Worm (Caenorhabditis elegans): ENCODE results near the gene M04B2.4.

ce11 chrIV:11510664-11511063 is 10.2 kb downstream of the M04B2.4 start, which contains the start of gene M04B2.6:
- TF ChIP-seq ceh-44 (GFP tag; IDR thresholded peaks at IDR 0.05), result no peak
- TF ChIP-seq nhr-28 (tag; optimal IDR thresholded peaks at IDR 0.05), result no peak
- no peak for TF ChIP-seq lin-39 (tag; optimal IDR thresholded peaks at IDR 0.05)
- TF ChIP-seq fkh-10 (GFP tag; optimal IDR thresholded peaks at IDR 0.05), result no peak
- TF ChIP-seq lin-38 (GFP tag; IDR thresholded peaks at IDR 0.05), result no peak
- no peak for TF ChIP-seq snpc-4 (tag; optimal IDR thresholded peaks at IDR 0.05)
- no peak for TF ChIP-seq unc-39 (tag; optimal IDR thresholded peaks at IDR 0.05)

All from whole organism, L4 larva.